Fruit fly (Drosophila melanogaster) whole organism: ENCODE results near the gene Vps26.

Experiments
- CG8478 ChIP-seq: fragments of >200 bp; optimal IDR thresholded peaks from 2 replicates; lab custom pipeline; 2018; ENCODE audit warnings: inconsistent platforms
- Dll ChIP-seq: fragments of >200 bp; optimal IDR thresholded peaks from 2 replicates; lab custom pipeline; 2017
- EcR ChIP-seq, 2 experiments: fragments of >200 bp; optimal IDR thresholded peaks; 2 replicates each; lab custom pipeline; 2017; ENCODE audit warnings: missing biosample characterization in 2 of 2, missing genetic modification characterization in 2 of 2, missing genetic modification reagents in 2 of 2
- pan ChIP-seq: fragments of >200 bp; optimal IDR thresholded peaks from 2 replicates; lab custom pipeline; 2017
- psq ChIP-seq: fragments of >200 bp; optimal IDR thresholded peaks from 2 replicates; lab custom pipeline; 2017
- usp ChIP-seq: fragments of >200 bp; optimal IDR thresholded peaks from 2 replicates; lab custom pipeline; 2017; ENCODE audit warnings: missing biosample characterization, missing genetic modification characterization, mixed read lengths

DNA sequence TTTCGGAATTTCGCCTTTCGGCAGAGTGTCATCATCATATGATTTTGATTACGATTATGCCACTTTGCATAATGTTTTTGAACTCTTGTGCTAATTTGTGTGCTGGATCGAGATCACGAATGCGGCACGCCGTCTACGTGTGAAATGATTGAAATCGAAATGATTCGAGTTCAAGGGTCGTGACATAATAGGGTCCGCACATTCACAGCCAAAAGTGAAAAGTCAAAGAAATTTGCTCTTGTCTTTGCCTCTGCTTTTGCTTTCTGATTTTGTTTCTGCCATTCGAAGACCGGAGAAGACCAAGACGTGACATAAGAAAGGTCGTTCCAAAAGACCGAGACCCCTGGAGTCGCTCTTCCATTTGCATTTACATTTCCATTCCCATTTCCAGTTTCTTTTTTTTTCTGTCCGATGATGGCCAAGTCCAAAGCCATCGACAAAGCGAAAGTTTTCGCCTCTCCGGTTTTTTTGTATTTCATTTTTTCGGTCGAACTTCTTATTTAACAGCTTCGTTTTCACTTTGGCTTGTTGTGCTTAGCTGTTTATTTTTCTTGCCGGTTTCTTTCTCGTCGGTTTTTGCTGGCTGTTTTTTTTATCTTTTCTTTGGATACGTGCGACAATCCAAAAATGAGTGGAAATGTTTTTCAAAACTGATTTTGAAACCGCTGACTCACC, 38.8 kb upstream of the Vps26 start:
- TF ChIP-seq psq (lab: Kevin White, UChicago), result no peak
- TF ChIP-seq pan (lab: Kevin White, UChicago), result no peak
- no peak for TF ChIP-seq Dll (lab: Kevin White, UChicago)
- no peak for TF ChIP-seq CG8478 (lab: Kevin White, UChicago)
- TF ChIP-seq usp (GFP tag; lab: Kevin White, UChicago), result no peak
- no peak for TF ChIP-seq EcR (GFP tag; optimal IDR thresholded peaks at IDR 0.05; lab: Kevin White, UChicago)
